Worm (Caenorhabditis elegans) whole organism, L4 larva: ENCODE results near the gene sra-13.

Experiments used
- D1046.2 ChIP-seq: fragments of 200-800 bp; sonication (Bioruptor generic); IDR thresholded peaks from 2 replicates; pipeline ENCODE4 v1.3.6; 2022; ENCODE audit warnings: missing genetic modification characterization, missing compliant biosample characterization
- F10B5.3 ChIP-seq: sonication (generic microtip); optimal IDR thresholded peaks from 2 replicates; lab custom pipeline; 2016; ENCODE audit warnings: mild to moderate bottlenecking, missing genetic modification characterization, missing compliant biosample characterization
- F26F4.8 ChIP-seq: fragments of 200-800 bp; sonication (Bioruptor generic); conservative IDR thresholded peaks from 2 replicates; pipeline ENCODE4 v1.3.6; 2022; ENCODE audit warnings: missing genetic modification characterization, missing compliant biosample characterization
- F44E2.7 ChIP-seq: fragments of 200-800 bp; sonication (Bioruptor generic); IDR thresholded peaks from 2 replicates; pipeline ENCODE4 v2.1.2; 2022; ENCODE audit warnings: missing genetic modification characterization, missing compliant biosample characterization
- F49E8.2 ChIP-seq: sonication (generic microtip); optimal IDR thresholded peaks from 2 replicates; lab custom pipeline; 2016; ENCODE audit warnings: missing compliant biosample characterization, mild to moderate bottlenecking, missing genetic modification characterization, borderline replicate concordance
- T20F7.1 ChIP-seq: fragments of 200-800 bp; sonication (Bioruptor generic); optimal IDR thresholded peaks from 2 replicates; lab custom pipeline; 2018; ENCODE audit warnings: mild to moderate bottlenecking, missing genetic modification characterization, missing compliant biosample characterization
- Y5F2A.4 ChIP-seq: fragments of 200-800 bp; sonication (Bioruptor generic); optimal IDR thresholded peaks from 2 replicates; lab custom pipeline; 2018; ENCODE audit warnings: mild to moderate bottlenecking, missing genetic modification characterization, missing compliant biosample characterization
- ZK337.2 ChIP-seq: fragments of 200-800 bp; sonication (Bioruptor generic); IDR thresholded peaks from 2 replicates; pipeline ENCODE4 v1.3.6; 2022; ENCODE audit warnings: missing genetic modification reagents, missing genetic modification characterization, missing compliant biosample characterization
- ZK546.5 ChIP-seq, 2 experiments: sonication (generic microtip); optimal IDR thresholded peaks; 2 replicates each; lab custom pipeline; 2017; ENCODE audit warnings: missing biosample characterization in 2 of 2, missing genetic modification characterization in 2 of 2
- aha-1 ChIP-seq: fragments of 150-350 bp; peaks from one replicate; lab custom pipeline; 2014; ENCODE audit warnings: missing biosample characterization, missing genetic modification characterization
- arid-1 ChIP-seq: fragments of 200-800 bp; sonication (Bioruptor generic); conservative IDR thresholded peaks from 2 replicates; pipeline ENCODE4 v1.3.6; 2022; ENCODE audit warnings: missing genetic modification reagents, missing genetic modification characterization, missing compliant biosample characterization
- ceh-62 ChIP-seq: sonication (generic microtip); optimal IDR thresholded peaks from 2 replicates; lab custom pipeline; 2017; ENCODE audit warnings: missing biosample characterization, missing genetic modification characterization
- dmd-6 ChIP-seq: fragments of 200-800 bp; sonication (Bioruptor generic); IDR thresholded peaks from 2 replicates; pipeline ENCODE4 v1.3.6; 2022; ENCODE audit warnings: missing genetic modification reagents, missing genetic modification characterization, missing compliant biosample characterization
- dve-1 ChIP-seq: sonication (generic microtip); optimal IDR thresholded peaks from 2 replicates; lab custom pipeline; 2017; ENCODE audit warnings: antibody characterized with exemption, mild to moderate bottlenecking, missing genetic modification characterization, missing compliant biosample characterization; ENCODE audit not compliant: insufficient read depth
- egl-27 ChIP-seq: sonication (generic microtip); optimal IDR thresholded peaks from 3 replicates; lab custom pipeline; 2017; ENCODE audit warnings: missing biosample characterization, missing genetic modification reagents, missing genetic modification characterization
- hif-1 ChIP-seq, 2 experiments: sonication (generic microtip); optimal IDR thresholded peaks; 2 replicates each; lab custom pipeline; 2016 to 2017; ENCODE audit warnings: missing compliant biosample characterization in 2 of 2, missing genetic modification characterization in 2 of 2, missing genetic modification reagents in 2 of 2, missing genotype in 2 of 2, mild to moderate bottlenecking in 1 of 2
- hlh-11 ChIP-seq: fragments of 200-800 bp; sonication (Bioruptor generic); optimal IDR thresholded peaks from 2 replicates; lab custom pipeline; 2018; ENCODE audit warnings: mild to moderate bottlenecking, missing genetic modification characterization, missing compliant biosample characterization
- hmg-1.1 ChIP-seq: fragments of 200-800 bp; sonication (Bioruptor generic); IDR thresholded peaks from 2 replicates; pipeline ENCODE4 v1.3.6; 2022; ENCODE audit warnings: missing genetic modification reagents, missing genetic modification characterization, missing compliant biosample characterization
- lim-7 ChIP-seq: fragments of 200-800 bp; sonication (Bioruptor generic); IDR thresholded peaks from 2 replicates; pipeline ENCODE4 v1.3.6; 2022; ENCODE audit warnings: missing genetic modification characterization, missing compliant biosample characterization
- lin-13 ChIP-seq: fragments of 150-350 bp; optimal IDR thresholded peaks from 2 replicates; lab custom pipeline; 2014; ENCODE audit warnings: missing biosample characterization, missing genetic modification reagents, missing genetic modification characterization
- lin-15B ChIP-seq: fragments of 150-350 bp; sonication (generic microtip); optimal IDR thresholded peaks from 3 replicates; lab custom pipeline; 2014; ENCODE audit warnings: missing biosample characterization, missing genetic modification characterization
- lin-38 ChIP-seq: fragments of 200-800 bp; sonication (Bioruptor generic); IDR thresholded peaks from 2 replicates; pipeline ENCODE4 v1.3.6; 2022; ENCODE audit warnings: missing genetic modification reagents, missing genetic modification characterization, missing compliant biosample characterization
- lir-3 ChIP-seq: sonication (generic microtip); optimal IDR thresholded peaks from 2 replicates; lab custom pipeline; 2016; ENCODE audit warnings: mild to moderate bottlenecking, missing genetic modification characterization, missing compliant biosample characterization
- madf-5 ChIP-seq, 2 experiments: fragments of 200-800 bp; sonication (Bioruptor generic); IDR thresholded peaks; 2 replicates each; pipeline ENCODE4 v1.3.6; 2022; ENCODE audit warnings: missing compliant biosample characterization in 2 of 2, missing genetic modification characterization in 2 of 2
- mdl-1 ChIP-seq, 2 experiments: fragments of 150-350 bp in 1 of 2; sonication (generic microtip) in 1 of 2; optimal IDR thresholded peaks; 2 replicates each; lab custom pipeline; 2014 to 2017; ENCODE audit warnings: missing biosample characterization in 2 of 2, missing genetic modification characterization in 2 of 2
- nhr-11 ChIP-seq: fragments of 150-350 bp; optimal IDR thresholded peaks from 2 replicates; lab custom pipeline; 2014; ENCODE audit warnings: missing biosample characterization, missing genetic modification characterization
- nhr-25 ChIP-seq: sonication (generic microtip); optimal IDR thresholded peaks from 2 replicates; lab custom pipeline; 2017; ENCODE audit warnings: missing genetic modification characterization, mild to moderate bottlenecking, missing compliant biosample characterization, antibody characterized with exemption, moderate library complexity, borderline replicate concordance; ENCODE audit not compliant: insufficient read depth
- nhr-77 ChIP-seq: fragments of 150-350 bp; optimal IDR thresholded peaks from 2 replicates; lab custom pipeline; 2014; ENCODE audit warnings: missing biosample characterization, missing genetic modification characterization
- pha-4 ChIP-seq, 2 experiments: fragments of 150-350 bp in 1 of 2; fragments of 200-800 bp in 1 of 2; sonication (Bioruptor generic) in 1 of 2; IDR thresholded peaks in 1 of 2; optimal IDR thresholded peaks in 1 of 2; 2 replicates each; pipeline versions ENCODE4 v1.3.6 to Lab custom; 2014 to 2022; ENCODE audit warnings: missing genetic modification characterization in 2 of 2, missing genetic modification reagents in 2 of 2, missing biosample characterization in 1 of 2, missing compliant biosample characterization in 1 of 2
- php-3 ChIP-seq: fragments of 200-800 bp; sonication (Bioruptor generic); IDR thresholded peaks from 2 replicates; pipeline ENCODE4 v1.3.6; 2022; ENCODE audit warnings: missing genetic modification reagents, missing genetic modification characterization, missing compliant biosample characterization
- skn-1 ChIP-seq: fragments of 150-350 bp; optimal IDR thresholded peaks from 2 replicates; lab custom pipeline; 2014; ENCODE audit warnings: missing biosample characterization, missing genetic modification characterization
- snpc-1.2 ChIP-seq: fragments of 200-800 bp; sonication (Bioruptor generic); IDR thresholded peaks from 2 replicates; pipeline ENCODE4 v1.3.6; 2022; ENCODE audit warnings: missing genetic modification reagents, missing genetic modification characterization, missing compliant biosample characterization
- spr-1 ChIP-seq: sonication (generic microtip); optimal IDR thresholded peaks from 2 replicates; lab custom pipeline; 2016; ENCODE audit warnings: mild to moderate bottlenecking, missing genetic modification characterization, missing compliant biosample characterization
- spr-3 ChIP-seq: fragments of 200-800 bp; sonication (Bioruptor generic); optimal IDR thresholded peaks from 2 replicates; lab custom pipeline; 2018; ENCODE audit warnings: mild to moderate bottlenecking, missing genetic modification characterization, missing compliant biosample characterization
- tag-97 ChIP-seq: fragments of 200-800 bp; sonication (Bioruptor generic); IDR thresholded peaks from 2 replicates; pipeline ENCODE4 v1.3.6; 2022; ENCODE audit warnings: missing genetic modification characterization, missing compliant biosample characterization
- tra-1 ChIP-seq: fragments of 200-800 bp; sonication (Bioruptor generic); IDR thresholded peaks from 2 replicates; pipeline ENCODE4 v1.3.6; 2022; ENCODE audit warnings: missing genetic modification reagents, missing genetic modification characterization, missing compliant biosample characterization
- zag-1 ChIP-seq: fragments of 150-350 bp; optimal IDR thresholded peaks from 2 replicates; lab custom pipeline; 2014; ENCODE audit warnings: missing biosample characterization, missing genetic modification characterization
- zfp-2 ChIP-seq: sonication (generic microtip); optimal IDR thresholded peaks from 2 replicates; lab custom pipeline; 2016; ENCODE audit warnings: mild to moderate bottlenecking, missing genetic modification characterization, missing compliant biosample characterization
- zip-11 ChIP-seq: fragments of 200-800 bp; sonication (Bioruptor generic); IDR thresholded peaks from 2 replicates; pipeline ENCODE4 v1.3.6; 2022; ENCODE audit warnings: missing genetic modification characterization, missing compliant biosample characterization
- ztf-7 ChIP-seq: fragments of 150-350 bp; optimal IDR thresholded peaks from 2 replicates; lab custom pipeline; 2014; ENCODE audit warnings: missing biosample characterization, missing genetic modification characterization

The sra-13 gene

ce11 chrII:8442176-8442575, 34.7 kb downstream of the sra-13 start (continued):
- no peak for TF ChIP-seq Y5F2A.4 (GFP tag; lab: Kevin White, UChicago)
- peak; percentile 46 for TF ChIP-seq dve-1 (tag; lab: Kevin White, UChicago)
- no peak for TF ChIP-seq zip-11
- no peak for TF ChIP-seq egl-27
- no peak for TF ChIP-seq lin-13 (GFP tag; lab: Kevin White, UChicago)
- TF ChIP-seq F44E2.7 (GFP tag; lab: Robert Waterston, UW) = no peak
- no peak for TF ChIP-seq tra-1 (GFP tag; lab: Robert Waterston, UW)
- TF ChIP-seq lir-3 (tag; lab: Kevin White, UChicago) = no peak
- TF ChIP-seq F26F4.8 (GFP tag; lab: Robert Waterston, UW) = no peak
- TF ChIP-seq spr-3 (GFP tag; lab: Kevin White, UChicago) = no peak
- peak; percentile 48 for TF ChIP-seq hmg-1.1
- TF ChIP-seq php-3 = no peak
- no peak for TF ChIP-seq T20F7.1
- TF ChIP-seq tag-97 (GFP tag; lab: Robert Waterston, UW) = no peak
- no peak for TF ChIP-seq lin-15B (tag; lab: Kevin White, UChicago)
- no peak for TF ChIP-seq ZK337.2 (GFP tag; lab: Robert Waterston, UW)
- peak; percentile 26 for TF ChIP-seq hlh-11 (tag; lab: Kevin White, UChicago)

ce11 chrII:8442717-8443223, 35.3 kb downstream of the sra-13 start, which contains the start of gene eif-3.G:
TSS of gene eif-3.G (plus strand) at chrII:8442767.
- TF ChIP-seq nhr-11 (tag; lab: Kevin White, UChicago) (no peak), snpc-1.2 (GFP tag; lab: Robert Waterston, UW) (0 out of 2 replicates have a peak, but pooled peaks have one; percentile 10)

- TF ChIP-seq T20F7.1 (no peak), D1046.2 (GFP tag; lab: Robert Waterston, UW) (no peak), madf-5 (GFP tag; IDR thresholded peaks at IDR 0.05; lab: Robert Waterston, UW) (no peak), lin-38 (GFP tag; lab: Robert Waterston, UW) (peak; percentile 38; the same call in 1 of the 2 replicates), F49E8.2 (tag; lab: Kevin White, UChicago) (peak; percentile 16)
These were observed 36.5 kb downstream of the sra-13 start, which contains the start of gene evl-20 for ce11 chrII:8444007-8444406. TSS of gene evl-20 (plus strand) at chrII:8444307.

ce11 chrII:8446731-8447130, 39.2 kb downstream of the sra-13 start, which contains the start of gene cut-3:
TSS of gene cut-3 (minus strand) at chrII:8446831.
- TF ChIP-seq spr-1 (tag; lab: Kevin White, UChicago) = no peak
- TF ChIP-seq F10B5.3 (tag; lab: Kevin White, UChicago) = no peak
- no peak for TF ChIP-seq mdl-1 (tag; optimal IDR thresholded peaks at IDR 0.05; lab: Kevin White, UChicago)
- no peak for TF ChIP-seq hif-1 (tag; optimal IDR thresholded peaks at IDR 0.05; lab: Kevin White, UChicago)
- TF ChIP-seq arid-1 (GFP tag; lab: Robert Waterston, UW) = no peak
- TF ChIP-seq zfp-2 = no peak
- TF ChIP-seq ztf-7 = no peak
- TF ChIP-seq php-3 = no peak
- no peak for TF ChIP-seq pha-4 (GFP tag; IDR thresholded peaks at IDR 0.05; lab: Robert Waterston, UW)
- no peak for TF ChIP-seq pha-4 (tag; optimal IDR thresholded peaks at IDR 0.05; lab: Kevin White, UChicago)
- TF ChIP-seq zag-1 (tag; lab: Kevin White, UChicago) = no peak
- TF ChIP-seq skn-1 (tag; lab: Kevin White, UChicago) = no peak
- TF ChIP-seq nhr-25 (tag; lab: Kevin White, UChicago) = no peak
- TF ChIP-seq madf-5 (GFP tag; IDR thresholded peaks at IDR 0.05; lab: Robert Waterston, UW) = no peak
- TF ChIP-seq lim-7 (GFP tag; lab: Robert Waterston, UW) = no peak
- TF ChIP-seq ceh-62 (tag; lab: Kevin White, UChicago) = no peak
- TF ChIP-seq F26F4.8 (GFP tag; lab: Robert Waterston, UW) = no peak
- TF ChIP-seq nhr-77 (tag; lab: Kevin White, UChicago) = no peak
- TF ChIP-seq dmd-6 (GFP tag; lab: Robert Waterston, UW) = no peak
- no peak for TF ChIP-seq aha-1 (tag; lab: Kevin White, UChicago)
- no peak for TF ChIP-seq ZK546.5 (tag; optimal IDR thresholded peaks at IDR 0.05; lab: Kevin White, UChicago)
